Worm (Caenorhabditis elegans) whole organism, late embryonic: ENCODE results near the gene slc-25A18.1.

ENCODE experiments used
- Y22D7AL.16 ChIP-seq: sonication (generic microtip); optimal IDR thresholded peaks from 2 replicates; lab custom pipeline; 2016; ENCODE audit warnings: missing genetic modification characterization, missing compliant biosample characterization
- ceh-2 ChIP-seq: sonication (generic microtip); optimal IDR thresholded peaks from 2 replicates; lab custom pipeline; 2016; ENCODE audit warnings: missing genotype, missing genetic modification characterization, missing compliant biosample characterization
- ceh-24 ChIP-seq: sonication (generic microtip); optimal IDR thresholded peaks from 2 replicates; lab custom pipeline; 2016; ENCODE audit warnings: mild to moderate bottlenecking, missing genetic modification characterization, missing compliant biosample characterization
- ceh-30 ChIP-seq: fragments of 150-350 bp; optimal IDR thresholded peaks from 2 replicates; lab custom pipeline; 2014; ENCODE audit warnings: missing biosample characterization, missing genetic modification characterization
- ceh-6 ChIP-seq: fragments of 200-800 bp; sonication (Bioruptor generic); optimal IDR thresholded peaks from 2 replicates; lab custom pipeline; 2018; ENCODE audit warnings: mild to moderate bottlenecking, missing genetic modification characterization, missing compliant biosample characterization
- dmd-4 ChIP-seq: sonication (generic microtip); optimal IDR thresholded peaks from 2 replicates; lab custom pipeline; 2016; ENCODE audit warnings: borderline replicate concordance, missing genetic modification characterization, missing compliant biosample characterization
- dve-1 ChIP-seq: sonication (generic microtip); optimal IDR thresholded peaks from 2 replicates; lab custom pipeline; 2017; ENCODE audit warnings: antibody characterized with exemption, mild to moderate bottlenecking, missing genetic modification characterization, missing compliant biosample characterization
- elt-2 ChIP-seq: sonication (generic microtip); optimal IDR thresholded peaks from 2 replicates; lab custom pipeline; 2016; ENCODE audit warnings: missing genetic modification reagents, missing genetic modification characterization, missing compliant biosample characterization
- ets-4 ChIP-seq: sonication (generic microtip); optimal IDR thresholded peaks from 2 replicates; lab custom pipeline; 2016; ENCODE audit warnings: missing genetic modification characterization, missing compliant biosample characterization
- fax-1 ChIP-seq: sonication (generic microtip); optimal IDR thresholded peaks from 2 replicates; lab custom pipeline; 2016; ENCODE audit warnings: missing genotype, missing genetic modification characterization, missing compliant biosample characterization
- gmeb-2 ChIP-seq: sonication (generic microtip); optimal IDR thresholded peaks from 2 replicates; lab custom pipeline; 2016; ENCODE audit warnings: missing genetic modification characterization, inconsistent platforms, missing compliant biosample characterization
- hlh-30 ChIP-seq: sonication (generic microtip); optimal IDR thresholded peaks from 2 replicates; lab custom pipeline; 2017; ENCODE audit warnings: antibody characterized with exemption, missing genetic modification characterization, missing compliant biosample characterization; ENCODE audit not compliant: insufficient read depth
- hlh-6 ChIP-seq: sonication (generic microtip); optimal IDR thresholded peaks from 2 replicates; lab custom pipeline; 2016; ENCODE audit warnings: missing genotype, missing genetic modification characterization, missing compliant biosample characterization
- hlh-8 ChIP-seq: sonication (generic microtip); optimal IDR thresholded peaks from 2 replicates; lab custom pipeline; 2016; ENCODE audit warnings: missing genotype, missing genetic modification characterization, missing compliant biosample characterization
- lim-6 ChIP-seq: sonication (generic microtip); optimal IDR thresholded peaks from 2 replicates; lab custom pipeline; 2016; ENCODE audit warnings: missing genetic modification characterization, missing compliant biosample characterization
- lin-11 ChIP-seq: fragments of 200-800 bp; sonication (Bioruptor generic); optimal IDR thresholded peaks from 2 replicates; lab custom pipeline; 2018; ENCODE audit warnings: mild to moderate bottlenecking, missing genetic modification characterization, missing compliant biosample characterization
- nfya-1 ChIP-seq: sonication (generic microtip); optimal IDR thresholded peaks from 2 replicates; lab custom pipeline; 2017; ENCODE audit warnings: missing genetic modification characterization, mild to moderate bottlenecking, missing compliant biosample characterization, antibody characterized with exemption, moderate library complexity
- odd-2 ChIP-seq: sonication (generic microtip); optimal IDR thresholded peaks from 2 replicates; lab custom pipeline; 2017; ENCODE audit warnings: antibody characterized with exemption, mild to moderate bottlenecking, missing genetic modification characterization, missing compliant biosample characterization
- pha-2 ChIP-seq: sonication (generic microtip); optimal IDR thresholded peaks from 2 replicates; lab custom pipeline; 2017; ENCODE audit warnings: mild to moderate bottlenecking, missing genetic modification characterization, missing compliant biosample characterization
- sdc-2 ChIP-seq: sonication (generic microtip); optimal IDR thresholded peaks from 2 replicates; lab custom pipeline; 2016; ENCODE audit warnings: missing genotype, missing genetic modification characterization, missing compliant biosample characterization
- tbx-7 ChIP-seq: sonication (generic microtip); optimal IDR thresholded peaks from 2 replicates; lab custom pipeline; 2016; ENCODE audit warnings: missing genotype, missing genetic modification characterization, missing compliant biosample characterization
- unc-55 ChIP-seq: sonication (generic microtip); optimal IDR thresholded peaks from 2 replicates; lab custom pipeline; 2017; ENCODE audit warnings: missing biosample characterization, missing genetic modification reagents, missing genetic modification characterization

slc-25A18.1 gene

DNA sequence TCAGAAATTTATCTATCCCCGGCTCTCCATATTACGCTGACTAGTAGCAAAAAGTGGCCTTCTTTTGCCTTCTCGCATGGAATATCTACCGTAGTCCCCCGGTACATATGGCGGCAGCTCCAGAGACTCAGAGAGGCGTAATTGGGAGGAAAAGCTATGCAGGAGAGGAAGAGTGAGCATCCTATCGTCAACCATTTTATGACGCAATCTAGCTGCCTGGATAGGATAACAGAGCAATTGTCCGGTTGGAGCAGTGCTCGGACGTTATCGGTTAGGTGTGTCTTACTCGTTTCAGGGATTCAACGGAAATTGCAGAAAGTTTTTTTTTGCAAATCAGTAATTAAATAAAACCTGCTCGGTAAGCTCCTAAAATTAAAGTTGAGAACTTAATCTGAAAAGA lies 46.6 kb downstream of the slc-25A18.1 start:
- no peak for TF ChIP-seq hlh-30 (tag; lab: Kevin White, UChicago)
- no peak for TF ChIP-seq dmd-4 (tag; lab: Kevin White, UChicago)
- no peak for TF ChIP-seq tbx-7 (tag; lab: Kevin White, UChicago)
- TF ChIP-seq unc-55 (GFP tag; lab: Kevin White, UChicago), result no peak
- no peak for TF ChIP-seq hlh-6
- TF ChIP-seq elt-2, result no peak
- TF ChIP-seq odd-2, result no peak
- TF ChIP-seq ets-4 (tag; lab: Kevin White, UChicago), result no peak
- TF ChIP-seq lim-6 (tag; lab: Kevin White, UChicago), result no peak
- TF ChIP-seq ceh-6 (GFP tag; lab: Kevin White, UChicago), result no peak

DNA sequence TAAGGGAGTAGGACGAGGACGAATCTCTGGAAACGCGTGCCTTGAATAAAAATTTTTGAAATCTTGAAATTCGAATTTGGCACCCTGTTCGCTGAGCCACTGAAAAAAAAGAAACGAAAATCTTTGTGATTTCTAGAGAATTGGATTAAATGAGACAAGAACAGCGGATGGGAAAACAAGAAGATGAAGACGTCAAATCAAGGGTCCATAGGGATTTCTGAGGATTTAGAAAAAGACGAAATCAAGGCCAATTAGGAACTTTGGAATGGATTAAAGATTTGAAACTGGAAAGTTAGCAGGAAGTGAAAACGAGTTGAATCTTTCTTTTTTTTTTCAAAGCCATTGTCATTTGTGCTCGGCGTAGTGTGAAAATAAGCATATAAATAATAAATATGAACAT lies 49.2 kb downstream of the slc-25A18.1 start, which contains the start of gene pag-3:
TSS of gene pag-3 (minus strand) at position 101 of the 400 bp plus-strand sequence.
- no peak for TF ChIP-seq nfya-1 (tag; lab: Kevin White, UChicago)
- TF ChIP-seq Y22D7AL.16, result no peak
- no peak for TF ChIP-seq hlh-8 (tag; lab: Kevin White, UChicago)
- TF ChIP-seq ets-4 (tag; lab: Kevin White, UChicago), result no peak
- no peak for TF ChIP-seq pha-2 (tag; lab: Kevin White, UChicago)
- TF ChIP-seq lin-11 (tag; lab: Kevin White, UChicago), result no peak
- TF ChIP-seq ceh-24 (tag; lab: Kevin White, UChicago), result no peak
- TF ChIP-seq ceh-30, result no peak
- TF ChIP-seq dve-1, result no peak
- TF ChIP-seq ceh-2, result no peak
- no peak for TF ChIP-seq sdc-2 (tag; lab: Kevin White, UChicago)
- TF ChIP-seq hlh-30 (tag; lab: Kevin White, UChicago), result no peak
- no peak for TF ChIP-seq gmeb-2 (tag; lab: Kevin White, UChicago)
- no peak for TF ChIP-seq fax-1 (tag; lab: Kevin White, UChicago)
